Worm (Caenorhabditis elegans): Measurements from ENCODE around the gene C14C6.5.

ce11 chrV:543169-543568 lies 6.7 kb downstream of the C14C6.5 start, which contains the start of gene C14C6.3:
- TF ChIP-seq ceh-88 (GFP tag; IDR thresholded peaks at IDR 0.05) = no peak
- no peak for TF ChIP-seq sox-4 (tag; optimal IDR thresholded peaks at IDR 0.05)
- no peak for TF ChIP-seq mab-9 (GFP tag; IDR thresholded peaks at IDR 0.05)
- TF ChIP-seq elt-3 (tag; optimal IDR thresholded peaks at IDR 0.05) = no peak
- TF ChIP-seq efl-1 (optimal IDR thresholded peaks at IDR 0.05) = no peak
- no peak for TF ChIP-seq efl-1 (GFP tag; optimal IDR thresholded peaks at IDR 0.05 in 1 of 2)
- no peak for TF ChIP-seq nhr-28 (tag; optimal IDR thresholded peaks at IDR 0.05)
- TF ChIP-seq elt-2 (tag; optimal IDR thresholded peaks at IDR 0.05) = no peak
